Fruit fly (Drosophila melanogaster) whole organism, wandering third instar larva: ENCODE results near the gene gcm.

Source experiments
- Abd-B ChIP-seq: fragments of >200 bp; optimal IDR thresholded peaks from 2 replicates; lab custom pipeline; 2017; ENCODE audit warnings: missing biosample characterization, missing genetic modification characterization
- CG9705 ChIP-seq: fragments of 200-800 bp; sonication (Bioruptor generic); optimal IDR thresholded peaks from 2 replicates; lab custom pipeline; 2018; ENCODE audit warnings: missing biosample characterization, mild to moderate bottlenecking, missing genetic modification characterization
- CrebA ChIP-seq: fragments of 200-800 bp; sonication (Bioruptor generic); optimal IDR thresholded peaks from 2 replicates; lab custom pipeline; 2016; ENCODE audit warnings: missing biosample characterization, mild to moderate bottlenecking, missing genetic modification characterization, borderline replicate concordance
- Dif ChIP-seq: fragments of 200-275, 200-300 bp; sonication (Bioruptor generic); optimal IDR thresholded peaks from 2 replicates; lab custom pipeline; 2018; ENCODE audit warnings: missing biosample characterization, missing genetic modification characterization; ENCODE audit not compliant: partially characterized antibody
- GATAd ChIP-seq: sonication (Bioruptor generic); optimal IDR thresholded peaks from 2 replicates; lab custom pipeline; 2016; ENCODE audit warnings: missing biosample characterization, missing genetic modification characterization
- HLH106 ChIP-seq: fragments of 200-800 bp; optimal IDR thresholded peaks from 3 replicates; lab custom pipeline; 2019; ENCODE audit warnings: missing biosample characterization, mild to moderate bottlenecking, missing genetic modification characterization, moderate library complexity
- Hnf4 ChIP-seq: fragments of 200-800 bp; sonication (Bioruptor generic); optimal IDR thresholded peaks from 2 replicates; lab custom pipeline; 2016; ENCODE audit warnings: missing biosample characterization, mild to moderate bottlenecking, missing genetic modification characterization
- Hr78 ChIP-seq: fragments of >200 bp; optimal IDR thresholded peaks from 2 replicates; lab custom pipeline; 2017; ENCODE audit warnings: missing biosample characterization, missing genetic modification characterization
- Hr83 ChIP-seq: fragments of 200-300 bp; sonication (Bioruptor generic); optimal IDR thresholded peaks from 2 replicates; lab custom pipeline; 2016; ENCODE audit warnings: missing biosample characterization, mild to moderate bottlenecking, missing genetic modification characterization, moderate library complexity; ENCODE audit not compliant: poor library complexity, severe bottlenecking
- Jra ChIP-seq: sonication (Bioruptor generic); optimal IDR thresholded peaks from 2 replicates; lab custom pipeline; 2016; ENCODE audit warnings: missing biosample characterization, missing genetic modification characterization
- Mio ChIP-seq: sonication (Bioruptor generic); optimal IDR thresholded peaks from 2 replicates; lab custom pipeline; 2016; ENCODE audit warnings: missing biosample characterization, missing genetic modification characterization
- Myc ChIP-seq: fragments of >200 bp; optimal IDR thresholded peaks from 2 replicates; lab custom pipeline; 2017
- N ChIP-seq: fragments of >200 bp; optimal IDR thresholded peaks from 2 replicates; lab custom pipeline; 2018; ENCODE audit warnings: missing biosample characterization, missing external identifiers, missing genetic modification characterization
- OdsH ChIP-seq: fragments of 200-800 bp; sonication (Bioruptor generic); optimal IDR thresholded peaks from 2 replicates; lab custom pipeline; 2016; ENCODE audit warnings: missing biosample characterization, mild to moderate bottlenecking, missing genetic modification characterization
- Rel ChIP-seq, 2 experiments: fragments of 200-800 bp; sonication (Bioruptor generic) in 1 of 2; optimal IDR thresholded peaks; 2 replicates in 1 of 2; 3 replicates in 1 of 2; lab custom pipeline; 2016 to 2019; ENCODE audit warnings: mild to moderate bottlenecking in 2 of 2, missing biosample characterization in 2 of 2, missing genetic modification characterization in 2 of 2, moderate library complexity in 1 of 2
- Sp1 ChIP-seq: fragments of 200-800 bp; sonication (Bioruptor generic); optimal IDR thresholded peaks from 3 replicates; lab custom pipeline; 2019; ENCODE audit warnings: missing biosample characterization, mild to moderate bottlenecking, missing genetic modification characterization, moderate library complexity
- Vsx2 ChIP-seq: fragments of 200-300, 225-300 bp; sonication (Bioruptor generic); optimal IDR thresholded peaks from 2 replicates; lab custom pipeline; 2018; ENCODE audit warnings: missing biosample characterization, missing genetic modification characterization; ENCODE audit not compliant: partially characterized antibody
- br ChIP-seq: fragments of 200-800 bp; sonication (Bioruptor generic); optimal IDR thresholded peaks from 2 replicates; lab custom pipeline; 2016; ENCODE audit warnings: missing biosample characterization, missing genetic modification characterization
- dl ChIP-seq, 2 experiments: fragments of 175-275, 200-275 bp in 1 of 2; fragments of 200-275 bp in 1 of 2; sonication (Bioruptor generic); optimal IDR thresholded peaks; lab custom pipeline; 2018; ENCODE audit warnings: mild to moderate bottlenecking in 2 of 2, missing biosample characterization in 2 of 2, missing genetic modification characterization in 2 of 2, moderate library complexity in 2 of 2; ENCODE audit not compliant: partially characterized antibody in 2 of 2, insufficient read depth in 1 of 2
- dmrt93B ChIP-seq: fragments of 200-800 bp; sonication (Bioruptor generic); optimal IDR thresholded peaks from 2 replicates; lab custom pipeline; 2018; ENCODE audit warnings: missing biosample characterization, mild to moderate bottlenecking, missing genetic modification characterization
- dsf ChIP-seq: sonication (Bioruptor generic); optimal IDR thresholded peaks from 2 replicates; lab custom pipeline; 2016; ENCODE audit warnings: missing biosample characterization, missing genetic modification characterization, borderline replicate concordance
- ey ChIP-seq: fragments of 200-800 bp; sonication (Bioruptor generic); optimal IDR thresholded peaks from 2 replicates; lab custom pipeline; 2016; ENCODE audit warnings: missing biosample characterization, missing genetic modification characterization
- foxo ChIP-seq, 2 experiments: fragments of 200-800 bp; sonication (Bioruptor generic); optimal IDR thresholded peaks; 2 replicates in 1 of 2; 3 replicates in 1 of 2; lab custom pipeline; 2016 to 2017; ENCODE audit warnings: missing biosample characterization in 2 of 2, missing genetic modification characterization in 2 of 2
- fru ChIP-seq: fragments of 200-800 bp; sonication (Bioruptor generic); optimal IDR thresholded peaks from 3 replicates; lab custom pipeline; 2016; ENCODE audit warnings: missing biosample characterization, mild to moderate bottlenecking, missing genetic modification characterization
- h ChIP-seq: fragments of 200-800 bp; sonication (Bioruptor generic); optimal IDR thresholded peaks from 3 replicates; lab custom pipeline; 2016; ENCODE audit warnings: missing biosample characterization, mild to moderate bottlenecking, missing genetic modification characterization
- jim ChIP-seq: fragments of 175-275, 200-325 bp; sonication (Bioruptor generic); optimal IDR thresholded peaks from 2 replicates; lab custom pipeline; 2016; ENCODE audit warnings: missing biosample characterization, mild to moderate bottlenecking, missing genetic modification characterization
- lola ChIP-seq: fragments of >200 bp; optimal IDR thresholded peaks from 2 replicates; lab custom pipeline; 2017; ENCODE audit warnings: missing biosample characterization, missing genetic modification characterization
- psq ChIP-seq: fragments of 200-800 bp; sonication (Bioruptor generic); optimal IDR thresholded peaks from 3 replicates; lab custom pipeline; 2017; ENCODE audit warnings: missing biosample characterization, mild to moderate bottlenecking, missing genetic modification characterization, moderate library complexity
- rgr ChIP-seq: fragments of 200-800 bp; sonication (Bioruptor generic); optimal IDR thresholded peaks from 3 replicates; lab custom pipeline; 2016; ENCODE audit warnings: missing biosample characterization, mild to moderate bottlenecking, missing genetic modification characterization
- sage ChIP-seq: fragments of 200-800 bp; sonication (Bioruptor generic); optimal IDR thresholded peaks from 2 replicates; lab custom pipeline; 2016; ENCODE audit warnings: missing biosample characterization, mild to moderate bottlenecking, missing genetic modification characterization
- sv ChIP-seq: fragments of 200-800 bp; sonication (Bioruptor generic); optimal IDR thresholded peaks from 3 replicates; lab custom pipeline; 2016; ENCODE audit warnings: missing biosample characterization, missing genetic modification characterization
- tai ChIP-seq: sonication (Bioruptor generic); optimal IDR thresholded peaks from 2 replicates; lab custom pipeline; 2016; ENCODE audit warnings: missing biosample characterization, missing genetic modification characterization
- usp ChIP-seq: fragments of >200 bp; optimal IDR thresholded peaks from 2 replicates; lab custom pipeline; 2017; ENCODE audit warnings: missing biosample characterization, missing genetic modification characterization
- woc ChIP-seq: sonication (Bioruptor generic); optimal IDR thresholded peaks from 2 replicates; lab custom pipeline; 2016; ENCODE audit warnings: missing biosample characterization, mild to moderate bottlenecking, missing genetic modification characterization

Gene gcm

DNA sequence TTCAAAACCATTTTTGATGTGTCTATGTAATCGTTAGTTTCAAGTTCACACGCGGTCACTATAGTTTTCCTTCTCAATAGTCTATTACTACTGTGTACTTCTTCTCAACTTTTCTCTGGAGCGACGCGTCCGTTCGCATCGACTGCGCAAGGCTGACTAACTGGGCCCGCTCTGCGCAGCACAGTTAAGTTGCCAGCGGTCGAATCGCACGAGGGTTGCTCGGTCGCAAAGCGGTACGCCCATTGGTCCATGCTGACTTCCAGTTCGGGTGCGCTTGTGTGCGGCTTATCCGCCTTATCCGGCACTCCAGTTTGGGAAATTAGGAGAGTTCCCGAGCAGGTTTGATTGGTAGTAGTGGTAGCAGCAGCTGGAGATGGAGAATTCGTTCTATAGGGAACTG, at the start of gene gcm:
gcm (minus strand) TSS at position 164 of the 400 bp plus-strand sequence.
- no peak for TF ChIP-seq HLH106 (tag; lab: Kevin White, UChicago)
- no peak for TF ChIP-seq tai (GFP tag; lab: Kevin White, UChicago)
- TF ChIP-seq dl (GFP tag; optimal IDR thresholded peaks at IDR 0.05; lab: Kevin White, UChicago; ENCODE audit: insufficient read depth in 1 of 2, partially characterized antibody in 2 of 2): peak in 1 of 2 experiments; percentile 42
- TF ChIP-seq woc (GFP tag; lab: Kevin White, UChicago): no peak
- TF ChIP-seq CrebA (GFP tag; lab: Kevin White, UChicago): no peak
- TF ChIP-seq Abd-B: no peak
- TF ChIP-seq Vsx2: peak; percentile 41
- TF ChIP-seq OdsH (GFP tag; lab: Kevin White, UChicago): no peak

- TF ChIP-seq dmrt93B (no peak), dl (GFP tag; optimal IDR thresholded peaks at IDR 0.05; lab: Kevin White, UChicago; ENCODE audit: insufficient read depth in 1 of 2, partially characterized antibody in 2 of 2) (no peak)
- TF ChIP-seq, all 38 proteins: peak for 0
Observed at dm6 chr2L:9625185-9625584, 43.6 kb upstream of the gcm start, which contains the start of gene CG31882. Gene CG31882, minus strand, starts transcription at chr2L:9625285.

DNA sequence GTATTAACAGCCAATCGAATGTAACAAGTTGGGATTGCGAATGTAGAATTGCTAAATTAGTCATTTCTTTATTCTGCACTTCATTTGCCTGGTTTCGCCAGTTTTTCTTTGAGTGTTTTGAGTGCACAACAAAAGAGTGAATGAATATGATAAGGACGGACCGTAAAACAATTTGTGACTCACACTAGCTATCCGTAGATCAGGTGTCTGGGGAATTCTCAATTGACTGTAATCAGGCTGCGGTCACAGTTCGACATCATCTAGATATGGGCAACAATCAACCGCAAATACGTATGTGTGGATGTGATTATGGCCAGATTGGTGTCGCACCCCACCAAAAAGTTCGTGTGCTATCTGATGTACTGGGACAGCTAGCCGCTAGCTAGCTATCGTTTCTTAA, 38.4 kb upstream of the gcm start:
- TF ChIP-seq sage (GFP tag; lab: Kevin White, UChicago): no peak
- TF ChIP-seq jim (GFP tag; lab: Kevin White, UChicago): no peak
- TF ChIP-seq Sp1 (GFP tag; lab: Kevin White, UChicago): no peak
- no peak for TF ChIP-seq Dif (GFP tag; lab: Kevin White, UChicago)
- TF ChIP-seq br (GFP tag; lab: Kevin White, UChicago): peak; percentile 21
- no peak for TF ChIP-seq Rel (GFP tag; optimal IDR thresholded peaks at IDR 0.05; lab: Kevin White, UChicago)
- TF ChIP-seq Rel (tag; optimal IDR thresholded peaks at IDR 0.05; lab: Kevin White, UChicago): peak; percentile 59
- TF ChIP-seq CrebA (GFP tag; lab: Kevin White, UChicago): peak; percentile 48

dm6 chr2L:9618871-9619270, 37.3 kb upstream of the gcm start:
- TF ChIP-seq br (GFP tag; lab: Kevin White, UChicago) (peak; percentile 61), dl (GFP tag; optimal IDR thresholded peaks at IDR 0.05; lab: Kevin White, UChicago; ENCODE audit: insufficient read depth in 1 of 2, partially characterized antibody in 2 of 2) (no peak), Rel (GFP tag; optimal IDR thresholded peaks at IDR 0.05; lab: Kevin White, UChicago) (no peak), Rel (tag; optimal IDR thresholded peaks at IDR 0.05; lab: Kevin White, UChicago) (peak; percentile 5), h (GFP tag; lab: Kevin White, UChicago) (peak; percentile 48)

dm6 chr2L:9617908-9618307, 36.4 kb upstream of the gcm start:
- TF ChIP-seq sv (GFP tag; lab: Kevin White, UChicago) (no peak), Myc (lab: Kevin White, UChicago) (no peak), foxo (GFP tag; optimal IDR thresholded peaks at IDR 0.05; lab: Kevin White, UChicago) (no peak), ey (no peak), Hnf4 (no peak), fru (GFP tag; lab: Kevin White, UChicago) (no peak)
- TF ChIP-seq, all 38 proteins: peak for 0

- TF ChIP-seq psq (no peak), Jra (GFP tag; lab: Kevin White, UChicago) (peak; percentile 76), Abd-B (no peak), ey (no peak), CrebA (GFP tag; lab: Kevin White, UChicago) (no peak), lola (GFP tag; lab: Kevin White, UChicago) (no peak), HLH106 (tag; lab: Kevin White, UChicago) (no peak), usp (GFP tag; lab: Kevin White, UChicago) (no peak), Rel (GFP tag; optimal IDR thresholded peaks at IDR 0.05; lab: Kevin White, UChicago) (no peak), Rel (tag; optimal IDR thresholded peaks at IDR 0.05; lab: Kevin White, UChicago) (peak; percentile 41), dsf (no peak), CG9705 (no peak), woc (GFP tag; lab: Kevin White, UChicago) (no peak), Mio (GFP tag; lab: Kevin White, UChicago) (no peak), Hr78 (no peak), sv (GFP tag; lab: Kevin White, UChicago) (peak; percentile 33), sage (GFP tag; lab: Kevin White, UChicago) (no peak), Sp1 (GFP tag; lab: Kevin White, UChicago) (peak; percentile 26), foxo (GFP tag; optimal IDR thresholded peaks at IDR 0.05; lab: Kevin White, UChicago) (peak in 1 of 2 experiments; percentile 26), N (GFP tag; lab: Kevin White, UChicago) (no peak), fru (GFP tag; lab: Kevin White, UChicago) (peak; percentile 38), GATAd (GFP tag; lab: Kevin White, UChicago) (no peak), tai (GFP tag; lab: Kevin White, UChicago) (no peak), br (GFP tag; lab: Kevin White, UChicago) (peak; percentile 42), Hnf4 (peak; percentile 69), Vsx2 (peak; percentile 60), Hr83 (GFP tag; lab: Kevin White, UChicago) (peak; percentile 76), OdsH (GFP tag; lab: Kevin White, UChicago) (peak; percentile 8), dmrt93B (no peak), rgr (GFP tag; lab: Kevin White, UChicago) (peak; percentile 62), Dif (GFP tag; lab: Kevin White, UChicago) (peak; percentile 42), h (GFP tag; lab: Kevin White, UChicago) (peak; percentile 8), Myc (lab: Kevin White, UChicago) (no peak)
Observed at dm6 chr2L:9616654-9617053, 35.1 kb upstream of the gcm start.
